Worm (Caenorhabditis elegans) whole organism, midembryonic: ENCODE measurements around the gene srh-177.

ENCODE experiments used
- T22C8.4 ChIP-seq: fragments of 200-800 bp; sonication (Bioruptor generic); IDR thresholded peaks from 2 replicates; pipeline ENCODE4 v1.3.6; 2022; ENCODE audit warnings: missing genetic modification characterization, missing compliant biosample characterization
- cog-1 ChIP-seq: sonication (generic microtip); optimal IDR thresholded peaks from 2 replicates; lab custom pipeline; 2016; ENCODE audit warnings: missing genetic modification characterization, missing compliant biosample characterization
- flt-1 ChIP-seq: fragments of 200-800 bp; sonication (Bioruptor generic); IDR thresholded peaks from 2 replicates; pipeline ENCODE4 v1.3.6; 2022; ENCODE audit warnings: missing genetic modification characterization, missing compliant biosample characterization
- klf-2 ChIP-seq: fragments of 200-800 bp; sonication (Bioruptor generic); conservative IDR thresholded peaks from 2 replicates; pipeline ENCODE4 v1.3.6; 2022; ENCODE audit warnings: missing genetic modification reagents, missing genetic modification characterization, missing compliant biosample characterization
- med-1 ChIP-seq: sonication (generic microtip); optimal IDR thresholded peaks from 2 replicates; lab custom pipeline; 2017; ENCODE audit warnings: missing genetic modification characterization, mild to moderate bottlenecking, missing compliant biosample characterization, antibody characterized with exemption, missing genetic modification reagents; ENCODE audit not compliant: insufficient read depth
- ref-1 ChIP-seq: fragments of 200-800 bp; sonication (Bioruptor generic); conservative IDR thresholded peaks from 2 replicates; pipeline ENCODE4 v1.3.6; 2022; ENCODE audit warnings: missing genetic modification reagents, missing genetic modification characterization, missing compliant biosample characterization
- tab-1 ChIP-seq: fragments of 200-800 bp; sonication (Bioruptor generic); IDR thresholded peaks from 2 replicates; pipeline ENCODE4 v1.3.6; 2022; ENCODE audit warnings: missing genetic modification characterization, missing compliant biosample characterization
- ztf-23 ChIP-seq: fragments of 200-800 bp; sonication (Bioruptor generic); IDR thresholded peaks from 2 replicates; pipeline ENCODE4 v1.3.6; 2022; ENCODE audit warnings: missing genetic modification reagents, missing genetic modification characterization, missing compliant biosample characterization
- ztf-29 ChIP-seq: fragments of 200-800 bp; sonication (Bioruptor generic); IDR thresholded peaks from 2 replicates; pipeline ENCODE4 v1.3.6; 2022; ENCODE audit warnings: missing genetic modification reagents, missing genetic modification characterization, missing compliant biosample characterization

DNA sequence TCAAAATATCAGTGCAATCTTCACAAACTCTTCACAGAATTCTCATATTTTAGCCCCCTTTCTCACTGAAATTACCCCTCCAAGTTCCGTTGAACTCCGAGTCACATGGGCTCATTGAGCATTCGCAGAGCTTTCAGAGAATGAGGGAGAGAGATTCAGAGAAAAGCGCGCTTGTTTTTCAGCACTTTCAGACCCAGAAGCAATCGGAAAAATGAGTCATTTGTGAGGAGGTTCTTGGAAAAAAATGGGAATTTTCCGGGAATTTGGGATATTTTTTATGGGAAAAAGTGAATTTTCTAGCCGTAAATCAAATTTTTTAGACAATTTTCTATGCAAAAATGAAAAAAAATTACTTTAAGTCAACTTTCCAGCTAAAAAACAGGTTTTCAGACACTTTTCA lies 33.8 kb upstream of the srh-177 start:
- TF ChIP-seq klf-2 (GFP tag; lab: Robert Waterston, UW), result no peak
- TF ChIP-seq ref-1 (GFP tag; lab: Robert Waterston, UW), result no peak
- TF ChIP-seq flt-1 (GFP tag; lab: Robert Waterston, UW), result no peak
- no peak for TF ChIP-seq ztf-29 (GFP tag; lab: Robert Waterston, UW)
- no peak for TF ChIP-seq ztf-23 (GFP tag; lab: Robert Waterston, UW)
- no peak for TF ChIP-seq med-1 (GFP tag; lab: Kevin White, UChicago)
- TF ChIP-seq tab-1 (GFP tag; lab: Robert Waterston, UW), result no peak
- TF ChIP-seq cog-1 (tag; lab: Kevin White, UChicago), result no peak
- no peak for TF ChIP-seq T22C8.4 (GFP tag; lab: Robert Waterston, UW)
